Worm (Caenorhabditis elegans): ENCODE data around the gene pat-3.

pat-3 gene

DNA sequence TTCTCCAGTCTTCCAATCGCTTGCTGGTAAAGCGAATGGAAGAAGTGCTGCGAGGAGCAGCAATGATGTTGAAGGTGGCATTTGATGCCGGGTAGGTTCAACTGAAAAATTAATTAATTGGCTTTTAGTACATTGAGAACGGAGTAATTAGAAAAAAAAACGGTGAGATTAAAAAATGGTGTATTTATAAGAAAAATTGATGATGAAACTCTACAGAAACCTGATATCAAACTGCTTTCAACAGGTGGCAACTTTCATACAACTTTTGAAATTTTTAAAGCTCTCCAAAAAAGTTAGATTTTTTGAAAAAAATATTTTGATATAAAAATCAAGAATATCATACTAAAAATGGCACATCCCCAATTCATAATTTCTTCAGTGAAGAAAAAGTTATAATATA is at the start of gene pat-3:
pat-3 (minus strand) TSS at position 101 of the 400 bp plus-strand sequence.
- no peak for TF ChIP-seq ceh-16 (tag; optimal IDR thresholded peaks at IDR 0.05)
- TF ChIP-seq sem-4 (tag; optimal IDR thresholded peaks at IDR 0.05) = no peak
- TF ChIP-seq nhr-21 (tag; optimal IDR thresholded peaks at IDR 0.05) = no peak
- no peak for TF ChIP-seq lsy-2 (tag; optimal IDR thresholded peaks at IDR 0.05)
- TF ChIP-seq unc-39 (tag; optimal IDR thresholded peaks at IDR 0.05) = no peak
- no peak for TF ChIP-seq alr-1 (tag; optimal IDR thresholded peaks at IDR 0.05)
- no peak for TF ChIP-seq ztf-11 (tag; optimal IDR thresholded peaks at IDR 0.05)
- no peak for TF ChIP-seq fos-1 (tag; optimal IDR thresholded peaks at IDR 0.05)
- no peak for TF ChIP-seq crh-2 (tag; optimal IDR thresholded peaks at IDR 0.05)
- no peak for TF ChIP-seq ceh-82 (tag; optimal IDR thresholded peaks at IDR 0.05)
- no peak for TF ChIP-seq C34F6.9 (tag; optimal IDR thresholded peaks at IDR 0.05)

ce11 chrIII:3959987-3960386 is 46.0 kb upstream of the pat-3 start, which contains the start of gene R10E9.3:
TSS of gene R10E9.3 (plus strand) at chrIII:3960221.
- TF ChIP-seq nhr-25 (tag; optimal IDR thresholded peaks at IDR 0.05) (no peak), fos-1 (tag; optimal IDR thresholded peaks at IDR 0.05) (peak; percentile 46), nhr-129 (tag; optimal IDR thresholded peaks at IDR 0.05) (no peak)

- TF ChIP-seq blmp-1 (tag; optimal IDR thresholded peaks at IDR 0.05; ENCODE audit: insufficient read depth) (peak; percentile 84), snpc-4 (tag; optimal IDR thresholded peaks at IDR 0.05) (no peak), unc-39 (tag; optimal IDR thresholded peaks at IDR 0.05) (no peak)
Observed at ce11 chrIII:3959206-3959605, 45.3 kb upstream of the pat-3 start.

DNA sequence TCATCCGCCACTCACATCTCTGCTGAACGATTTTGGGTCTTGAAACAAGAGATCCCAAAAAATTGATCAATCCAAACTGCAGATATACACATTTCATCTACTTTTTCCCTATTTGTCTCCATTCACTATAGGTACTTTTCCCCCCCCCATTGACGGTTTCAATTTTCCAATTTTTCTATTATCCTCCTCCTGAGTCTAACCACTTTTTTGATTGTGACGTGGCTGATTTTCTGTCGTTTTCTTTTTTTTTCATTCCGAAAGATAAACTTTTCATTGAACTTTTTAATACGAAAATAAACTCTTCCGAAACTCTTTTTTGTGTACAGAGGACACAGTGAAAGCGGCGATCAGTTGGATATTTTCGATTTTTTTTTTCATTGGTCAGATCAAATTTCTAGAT is 43.9 kb upstream of the pat-3 start:
- TF ChIP-seq alr-1 (tag; optimal IDR thresholded peaks at IDR 0.05) (no peak), ama-1 (optimal IDR thresholded peaks at IDR 0.05) (peak; percentile 22), dmd-4 (tag; optimal IDR thresholded peaks at IDR 0.05) (no peak), elt-3 (tag; optimal IDR thresholded peaks at IDR 0.05) (no peak)

ce11 chrIII:3957119-3957739 is 43.3 kb upstream of the pat-3 start:
- TF ChIP-seq sem-4 (tag; optimal IDR thresholded peaks at IDR 0.05) (no peak), snpc-4 (tag; optimal IDR thresholded peaks at IDR 0.05) (peak; percentile 33), F13H6.1 (tag; optimal IDR thresholded peaks at IDR 0.05) (no peak), nhr-12 (tag; optimal IDR thresholded peaks at IDR 0.05) (no peak)

ce11 chrIII:3956293-3956692 is 42.3 kb upstream of the pat-3 start, which contains the start of gene F37A8.5:
TSS of gene F37A8.5 (plus strand) at chrIII:3956624.
- TF ChIP-seq C34F6.9 (tag; optimal IDR thresholded peaks at IDR 0.05) (no peak), nhr-11 (tag; optimal IDR thresholded peaks at IDR 0.05) (no peak), mdl-1 (tag; optimal IDR thresholded peaks at IDR 0.05) (no peak), egl-27 (tag; optimal IDR thresholded peaks at IDR 0.05) (no peak), R02D3.7 (tag; optimal IDR thresholded peaks at IDR 0.05) (no peak), nhr-129 (tag; optimal IDR thresholded peaks at IDR 0.05) (no peak), gmeb-1 (tag; optimal IDR thresholded peaks at IDR 0.05) (no peak), unc-39 (tag; optimal IDR thresholded peaks at IDR 0.05) (no peak), sma-9 (GFP tag; optimal IDR thresholded peaks at IDR 0.05) (no peak), sma-9 (tag; optimal IDR thresholded peaks at IDR 0.05) (no peak), elt-3 (tag; optimal IDR thresholded peaks at IDR 0.05) (no peak), mbf-1 (tag; optimal IDR thresholded peaks at IDR 0.05) (no peak), ZK546.5 (tag; optimal IDR thresholded peaks at IDR 0.05) (no peak)

ce11 chrIII:3955674-3956073 is 41.7 kb upstream of the pat-3 start:
- no peak for TF ChIP-seq alr-1 (tag; optimal IDR thresholded peaks at IDR 0.05)
- TF ChIP-seq blmp-1 (tag; optimal IDR thresholded peaks at IDR 0.05; ENCODE audit: insufficient read depth) = peak; percentile 36
- no peak for TF ChIP-seq ceh-16 (tag; optimal IDR thresholded peaks at IDR 0.05)
- no peak for TF ChIP-seq lin-11 (tag; optimal IDR thresholded peaks at IDR 0.05)
- no peak for TF ChIP-seq mbf-1 (tag; optimal IDR thresholded peaks at IDR 0.05)
- peak; percentile 35 for TF ChIP-seq unc-55 (GFP tag; optimal IDR thresholded peaks at IDR 0.05)
- peak; percentile 49 for TF ChIP-seq C34F6.9 (tag; optimal IDR thresholded peaks at IDR 0.05)
- TF ChIP-seq crh-2 (tag; optimal IDR thresholded peaks at IDR 0.05) = peak; percentile 25
- TF ChIP-seq ztf-4 (tag; optimal IDR thresholded peaks at IDR 0.05) = peak; percentile 15
- no peak for TF ChIP-seq unc-39 (tag; optimal IDR thresholded peaks at IDR 0.05)
- TF ChIP-seq nhr-23 (tag; optimal IDR thresholded peaks at IDR 0.05) = no peak
- peak in 1 of 2 experiments; percentile 64 for TF ChIP-seq lsy-2 (tag; optimal IDR thresholded peaks at IDR 0.05)
- TF ChIP-seq sma-9 (GFP tag; optimal IDR thresholded peaks at IDR 0.05) = peak; percentile 75
- no peak for TF ChIP-seq sma-9 (tag; optimal IDR thresholded peaks at IDR 0.05)
- peak; percentile 21 for TF ChIP-seq nhr-6 (tag; optimal IDR thresholded peaks at IDR 0.05)
- no peak for TF ChIP-seq elt-3 (tag; optimal IDR thresholded peaks at IDR 0.05)
- no peak for TF ChIP-seq skn-1 (tag; optimal IDR thresholded peaks at IDR 0.05)
- TF ChIP-seq F13H6.1 (tag; optimal IDR thresholded peaks at IDR 0.05) = peak; percentile 17
- peak; percentile 48 to 56 for TF ChIP-seq mdl-1 (tag; optimal IDR thresholded peaks at IDR 0.05)
- no peak for TF ChIP-seq egl-27 (tag; optimal IDR thresholded peaks at IDR 0.05)
- TF ChIP-seq nhr-10 (tag; optimal IDR thresholded peaks at IDR 0.05) = no peak
- TF ChIP-seq mab-5 (tag; optimal IDR thresholded peaks at IDR 0.05) = peak; percentile 9
- peak; percentile 61 for TF ChIP-seq nhr-129 (tag; optimal IDR thresholded peaks at IDR 0.05)
- peak; percentile 16 for TF ChIP-seq fos-1 (tag; optimal IDR thresholded peaks at IDR 0.05)
- no peak for TF ChIP-seq ztf-11 (tag; optimal IDR thresholded peaks at IDR 0.05)
- peak; percentile 15 for TF ChIP-seq nhr-25 (tag; optimal IDR thresholded peaks at IDR 0.05)
- TF ChIP-seq nhr-21 (tag; optimal IDR thresholded peaks at IDR 0.05) = peak; percentile 42

All from whole organism, L2 larva.